Fruit fly (Drosophila melanogaster): Measurements from ENCODE around the gene Fer1.

Gene Fer1

DNA sequence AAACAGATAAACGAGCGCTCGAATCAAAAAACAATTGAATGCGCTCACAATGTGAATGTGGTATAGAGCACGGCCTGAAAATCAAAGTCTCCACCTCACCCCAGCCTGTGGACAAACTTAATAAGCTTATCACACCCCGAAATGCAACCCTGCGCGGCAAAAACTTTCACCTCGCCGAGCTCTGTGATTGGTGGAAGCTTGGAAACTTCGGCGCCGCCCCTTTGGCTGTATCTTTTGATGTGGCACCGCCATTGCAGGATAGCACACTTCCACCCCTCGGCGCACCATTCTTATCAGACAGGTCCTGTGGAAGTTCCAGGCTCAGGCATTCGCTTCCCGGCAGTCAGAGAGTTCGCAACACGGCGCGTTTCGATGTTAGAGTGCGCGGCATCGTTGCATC lies at the start of gene Fer1:
TSS of gene Fer1 (plus strand) at position 326 of the 400 bp plus-strand sequence.
- TF ChIP-seq dsf (GFP tag; optimal IDR thresholded peaks at IDR 0.05; ENCODE audit: borderline replicate concordance) (no peak), dmrt93B (GFP tag; optimal IDR thresholded peaks at IDR 0.05) (no peak), Jra (GFP tag; optimal IDR thresholded peaks at IDR 0.05) (no peak), HLH106 (tag; optimal IDR thresholded peaks at IDR 0.05) (no peak), dl (GFP tag; optimal IDR thresholded peaks at IDR 0.05; ENCODE audit: insufficient read depth in 1 of 2, partially characterized antibody in 2 of 2) (no peak), tai (GFP tag; optimal IDR thresholded peaks at IDR 0.05) (no peak), N (GFP tag; optimal IDR thresholded peaks at IDR 0.05) (no peak)

DNA sequence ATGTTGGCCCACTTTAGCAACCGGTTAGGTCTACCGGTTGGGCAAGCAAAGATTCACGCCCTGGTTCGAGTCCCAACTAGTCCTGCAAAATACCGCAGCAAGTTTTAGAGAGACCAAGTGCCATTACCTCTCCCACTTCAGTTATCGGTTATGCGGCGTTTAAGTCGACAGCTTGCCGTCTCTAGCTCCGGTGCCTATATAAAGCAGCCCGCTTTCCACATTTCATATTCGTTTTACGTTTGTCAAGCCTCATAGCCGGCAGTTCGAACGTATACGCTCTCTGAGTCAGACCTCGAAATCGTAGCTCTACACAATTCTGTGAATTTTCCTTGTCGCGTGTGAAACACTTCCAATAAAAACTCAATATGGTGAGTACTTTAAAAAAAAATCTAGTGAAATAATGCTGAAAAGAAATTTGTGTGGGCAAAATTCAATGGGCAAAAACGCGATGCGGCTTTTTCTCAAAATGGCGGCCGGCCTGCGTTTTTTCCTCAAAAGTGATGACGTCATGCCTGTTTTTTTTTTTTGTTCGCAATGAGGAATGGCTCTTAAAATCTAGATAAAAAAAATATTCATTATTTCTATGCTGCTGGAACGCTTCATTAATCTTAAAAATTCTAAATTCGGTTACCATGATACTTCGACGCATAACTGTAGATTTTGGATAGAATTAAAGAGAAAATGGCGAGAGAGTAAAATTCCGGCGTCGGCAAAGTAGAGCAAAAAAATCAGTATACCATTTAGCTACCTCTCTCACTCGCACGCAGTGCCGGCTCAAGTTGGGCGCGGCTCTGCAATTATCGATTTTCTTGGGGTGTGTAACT lies 49.4 kb upstream of the Fer1 start, which contains the start of gene alphaTub84B:
TSS of gene alphaTub84B (plus strand) at position 223 of the 824 bp plus-strand sequence.
- TF ChIP-seq Dif (GFP tag; optimal IDR thresholded peaks at IDR 0.05; ENCODE audit: partially characterized antibody) (peak; percentile 87), sage (GFP tag; optimal IDR thresholded peaks at IDR 0.05) (peak; percentile 55), Hnf4 (GFP tag; optimal IDR thresholded peaks at IDR 0.05) (peak; percentile 91), CrebA (GFP tag; optimal IDR thresholded peaks at IDR 0.05; ENCODE audit: borderline replicate concordance) (no peak), Vsx2 (GFP tag; optimal IDR thresholded peaks at IDR 0.05; ENCODE audit: partially characterized antibody) (no peak), br (GFP tag; optimal IDR thresholded peaks at IDR 0.05) (peak; percentile 78), brk (GFP tag; optimal IDR thresholded peaks at IDR 0.05) (peak; percentile 21), pan (optimal IDR thresholded peaks at IDR 0.05) (no peak), CG9705 (GFP tag; optimal IDR thresholded peaks at IDR 0.05) (no peak), Hr78 (GFP tag; optimal IDR thresholded peaks at IDR 0.05) (no peak), Abd-B (GFP tag; optimal IDR thresholded peaks at IDR 0.05) (no peak), Dfd (GFP tag; optimal IDR thresholded peaks at IDR 0.05) (no peak), CG32264 (GFP tag; optimal IDR thresholded peaks at IDR 0.05) (no peak), dl (GFP tag; optimal IDR thresholded peaks at IDR 0.05; ENCODE audit: insufficient read depth in 1 of 2, partially characterized antibody in 2 of 2) (peak; percentile 9 to 27), h (GFP tag; optimal IDR thresholded peaks at IDR 0.05) (peak; percentile 86), tai (GFP tag; optimal IDR thresholded peaks at IDR 0.05) (no peak), HLH106 (tag; optimal IDR thresholded peaks at IDR 0.05) (peak; percentile 19), Hr83 (GFP tag; optimal IDR thresholded peaks at IDR 0.05; ENCODE audit: poor library complexity, severe bottlenecking) (peak; percentile 94), Sp1 (GFP tag; optimal IDR thresholded peaks at IDR 0.05) (peak; percentile 76), foxo (GFP tag; optimal IDR thresholded peaks at IDR 0.05) (peak in 1 of 2 experiments; percentile 71), sv (GFP tag; optimal IDR thresholded peaks at IDR 0.05) (peak; percentile 52), GATAd (GFP tag; optimal IDR thresholded peaks at IDR 0.05) (no peak), usp (GFP tag; optimal IDR thresholded peaks at IDR 0.05) (no peak), rgr (GFP tag; optimal IDR thresholded peaks at IDR 0.05) (peak; percentile 74), lola (GFP tag; optimal IDR thresholded peaks at IDR 0.05) (no peak), ey (GFP tag; optimal IDR thresholded peaks at IDR 0.05) (peak; percentile 29), jim (GFP tag; optimal IDR thresholded peaks at IDR 0.05) (peak; percentile 84), Rel (GFP tag; optimal IDR thresholded peaks at IDR 0.05) (no peak), Rel (tag; optimal IDR thresholded peaks at IDR 0.05) (peak; percentile 88), dmrt93B (GFP tag; optimal IDR thresholded peaks at IDR 0.05) (no peak), N (GFP tag; optimal IDR thresholded peaks at IDR 0.05) (no peak), fru (GFP tag; optimal IDR thresholded peaks at IDR 0.05) (peak; percentile 70), OdsH (GFP tag; optimal IDR thresholded peaks at IDR 0.05) (peak; percentile 66), woc (GFP tag; optimal IDR thresholded peaks at IDR 0.05) (peak; percentile 42), psq (GFP tag; optimal IDR thresholded peaks at IDR 0.05) (peak; percentile 48), Myc (optimal IDR thresholded peaks at IDR 0.05) (peak; percentile 59), Jra (GFP tag; optimal IDR thresholded peaks at IDR 0.05) (peak; percentile 86), dsf (GFP tag; optimal IDR thresholded peaks at IDR 0.05; ENCODE audit: borderline replicate concordance) (no peak), Mio (GFP tag; optimal IDR thresholded peaks at IDR 0.05) (no peak)
